Fruit fly (Drosophila melanogaster) whole organism, prepupa: Measurements from ENCODE around the gene CG42465.
A peak's percentile ranks its signal among the peaks of the same experiment; 100 is the strongest.

Source experiments
- Blimp-1 ChIP-seq: fragments of 200-800 bp; sonication (Bioruptor generic); optimal IDR thresholded peaks from 3 replicates; lab custom pipeline; 2017; ENCODE audit warnings: missing biosample characterization, missing genetic modification characterization, mild to moderate bottlenecking, moderate library complexity, missing genetic modification reagents
- CG10631 ChIP-seq: fragments of 200-800 bp; sonication (Bioruptor generic); optimal IDR thresholded peaks from 2 replicates; lab custom pipeline; 2016; ENCODE audit warnings: missing biosample characterization, missing genetic modification characterization
- CG11294 ChIP-seq: fragments of 200-800 bp; sonication (Bioruptor generic); IDR thresholded peaks from 2 replicates; pipeline ENCODE4 v1.3.6; 2022; ENCODE audit warnings: missing biosample characterization, missing genetic modification characterization
- CG11762 ChIP-seq: fragments of 200-800 bp; sonication (Bioruptor generic); optimal IDR thresholded peaks from 3 replicates; lab custom pipeline; 2016; ENCODE audit warnings: missing biosample characterization, missing genetic modification characterization; ENCODE audit not compliant: insufficient read depth
- CG15336 ChIP-seq: fragments of 200-800 bp; sonication (Bioruptor generic); IDR thresholded peaks from 2 replicates; pipeline ENCODE4 v1.3.6; 2022; ENCODE audit warnings: missing biosample characterization, missing genetic modification characterization
- CG3032 ChIP-seq: fragments of 200-800 bp; optimal IDR thresholded peaks from 2 replicates; lab custom pipeline; 2019; ENCODE audit warnings: missing biosample characterization, mild to moderate bottlenecking, missing genetic modification characterization, moderate library complexity
- CG31627 ChIP-seq: fragments of 200-800 bp; sonication (Bioruptor generic); optimal IDR thresholded peaks from 3 replicates; lab custom pipeline; 2016; ENCODE audit warnings: missing biosample characterization, missing genetic modification characterization
- CG34406 ChIP-seq: fragments of 200-800 bp; sonication (Bioruptor generic); optimal IDR thresholded peaks from 3 replicates; lab custom pipeline; 2016; ENCODE audit warnings: missing biosample characterization, missing genetic modification characterization
- CG6163 ChIP-seq: fragments of 200-800 bp; sonication (Bioruptor generic); IDR thresholded peaks from 3 replicates; pipeline ENCODE4 v1.3.6; 2022; ENCODE audit warnings: missing biosample characterization, missing genetic modification characterization
- CG6276 ChIP-seq: fragments of 200-800 bp; sonication (Bioruptor generic); optimal IDR thresholded peaks from 2 replicates; lab custom pipeline; 2017; ENCODE audit warnings: missing biosample characterization, mild to moderate bottlenecking, missing genetic modification characterization
- CG6792 ChIP-seq: fragments of 200-800 bp; sonication (Bioruptor generic); optimal IDR thresholded peaks from 3 replicates; lab custom pipeline; 2016; ENCODE audit warnings: missing biosample characterization, missing genetic modification characterization
- CG6808 ChIP-seq: fragments of 200-800 bp; sonication (Bioruptor generic); optimal IDR thresholded peaks from 3 replicates; lab custom pipeline; 2017; ENCODE audit warnings: missing biosample characterization, missing genetic modification characterization, mild to moderate bottlenecking, moderate library complexity, missing genetic modification reagents
- CG6854 ChIP-seq: fragments of 200-800 bp; sonication (Bioruptor generic); optimal IDR thresholded peaks from 2 replicates; lab custom pipeline; 2017; ENCODE audit warnings: missing biosample characterization, mild to moderate bottlenecking, missing genetic modification characterization
- CG8119 ChIP-seq: fragments of 200-800 bp; sonication (Bioruptor generic); IDR thresholded peaks from 3 replicates; pipeline ENCODE4 v1.3.6; 2022; ENCODE audit warnings: missing biosample characterization, missing genetic modification characterization
- CG8632 ChIP-seq: fragments of 200-800 bp; sonication (Bioruptor generic); optimal IDR thresholded peaks from 3 replicates; lab custom pipeline; 2016; ENCODE audit warnings: missing biosample characterization, missing genetic modification characterization
- CG9139 ChIP-seq: fragments of 200-800 bp; sonication (Bioruptor generic); optimal IDR thresholded peaks from 3 replicates; lab custom pipeline; 2017; ENCODE audit warnings: missing biosample characterization, mild to moderate bottlenecking, missing genetic modification characterization
- Eip75B ChIP-seq: fragments of 200-800 bp; sonication (Bioruptor generic); optimal IDR thresholded peaks from 3 replicates; lab custom pipeline; 2016; ENCODE audit warnings: missing biosample characterization, missing genetic modification characterization
- Eip78C ChIP-seq: fragments of 200-800 bp; sonication (Bioruptor generic); peaks from one replicate; lab custom pipeline; 2016; ENCODE audit warnings: missing biosample characterization, missing genetic modification characterization
- Eip93F ChIP-seq: fragments of 200-800 bp; sonication (Bioruptor generic); optimal IDR thresholded peaks from 2 replicates; lab custom pipeline; 2016; ENCODE audit warnings: missing biosample characterization, mild to moderate bottlenecking, missing genetic modification characterization
- Ets21C ChIP-seq: fragments of 200-800 bp; sonication (Bioruptor generic); optimal IDR thresholded peaks from 3 replicates; lab custom pipeline; 2016; ENCODE audit warnings: missing biosample characterization, missing genetic modification characterization
- Ets96B ChIP-seq: fragments of 200-800 bp; optimal IDR thresholded peaks from 2 replicates; lab custom pipeline; 2019; ENCODE audit warnings: missing biosample characterization, mild to moderate bottlenecking, missing genetic modification characterization, moderate library complexity
- Hr38 ChIP-seq: sonication (Bioruptor generic); optimal IDR thresholded peaks from 2 replicates; lab custom pipeline; 2016; ENCODE audit warnings: missing biosample characterization, missing genetic modification characterization
- Hr4 ChIP-seq: fragments of 200-800 bp; sonication (Bioruptor generic); optimal IDR thresholded peaks from 3 replicates; lab custom pipeline; 2016; ENCODE audit warnings: missing biosample characterization, missing genetic modification characterization
- Met ChIP-seq: fragments of 200-800 bp; sonication (Bioruptor generic); optimal IDR thresholded peaks from 3 replicates; lab custom pipeline; 2016; ENCODE audit warnings: missing biosample characterization, missing genetic modification characterization
- OdsH ChIP-seq: fragments of 200-800 bp; sonication (Bioruptor generic); optimal IDR thresholded peaks from 3 replicates; lab custom pipeline; 2016; ENCODE audit warnings: missing biosample characterization, missing genetic modification characterization
- Smox ChIP-seq: fragments of 200-800 bp; sonication (Bioruptor generic); optimal IDR thresholded peaks from 3 replicates; lab custom pipeline; 2016; ENCODE audit warnings: missing biosample characterization, missing genetic modification characterization
- Sox102F ChIP-seq: fragments of 200-800 bp; sonication (Bioruptor generic); optimal IDR thresholded peaks from 2 replicates; lab custom pipeline; 2016; ENCODE audit warnings: missing biosample characterization, mild to moderate bottlenecking, missing genetic modification characterization
- Sox14 ChIP-seq: fragments of 200-800 bp; sonication (Bioruptor generic); optimal IDR thresholded peaks from 3 replicates; lab custom pipeline; 2016; ENCODE audit warnings: missing biosample characterization, missing genetic modification characterization
- acj6 ChIP-seq: fragments of 200-800 bp; sonication (Bioruptor generic); optimal IDR thresholded peaks from 3 replicates; lab custom pipeline; 2016; ENCODE audit warnings: missing biosample characterization, missing genetic modification characterization
- dsx ChIP-seq: fragments of 200-800 bp; optimal IDR thresholded peaks from 3 replicates; lab custom pipeline; 2019; ENCODE audit warnings: missing biosample characterization, mild to moderate bottlenecking, missing genetic modification characterization, moderate library complexity; ENCODE audit not compliant: poor library complexity, severe bottlenecking
- eg ChIP-seq: fragments of 200-800 bp; sonication (Bioruptor generic); IDR thresholded peaks from 3 replicates; pipeline ENCODE4 v1.3.6; 2022; ENCODE audit warnings: missing biosample characterization, missing genetic modification characterization
- esn ChIP-seq: fragments of 200-800 bp; sonication (Bioruptor generic); optimal IDR thresholded peaks from 2 replicates; lab custom pipeline; 2016; ENCODE audit warnings: missing biosample characterization, mild to moderate bottlenecking, missing genetic modification characterization, moderate library complexity
- fkh ChIP-seq: fragments of 200-800 bp; sonication (Bioruptor generic); optimal IDR thresholded peaks from 3 replicates; lab custom pipeline; 2017; ENCODE audit warnings: missing biosample characterization, mild to moderate bottlenecking, missing genetic modification characterization, moderate library complexity
- net ChIP-seq: fragments of 200-800 bp; sonication (Bioruptor generic); optimal IDR thresholded peaks from 3 replicates; lab custom pipeline; 2016; ENCODE audit warnings: missing biosample characterization, missing genetic modification characterization
- salr ChIP-seq, 2 experiments: fragments of 200-800 bp; sonication (Bioruptor generic); optimal IDR thresholded peaks; 3 replicates each; lab custom pipeline; 2016 to 2018; ENCODE audit warnings: missing biosample characterization in 2 of 2, missing genetic modification characterization in 2 of 2, mild to moderate bottlenecking in 1 of 2
- ss ChIP-seq, 2 experiments: fragments of 200-800 bp; sonication (Bioruptor generic); optimal IDR thresholded peaks; 2 replicates in 1 of 2; 3 replicates in 1 of 2; lab custom pipeline; 2017 to 2018; ENCODE audit warnings: mild to moderate bottlenecking in 2 of 2, missing biosample characterization in 2 of 2, missing genetic modification characterization in 2 of 2, moderate library complexity in 1 of 2
- svp ChIP-seq: fragments of 200-800 bp; sonication (Bioruptor generic); peaks from one replicate; lab custom pipeline; 2016; ENCODE audit warnings: missing biosample characterization, missing genetic modification characterization
- topi ChIP-seq: fragments of 200-800 bp; sonication (Bioruptor generic); optimal IDR thresholded peaks from 3 replicates; lab custom pipeline; 2016; ENCODE audit warnings: missing biosample characterization, missing genetic modification characterization

Gene CG42465

dm6 chr2L:3693082-3693481 is 6.9 kb upstream of the CG42465 start, which contains the start of gene CG3513:
Gene CG3513 (minus strand): TSS chr2L:3693182.
- TF ChIP-seq dsx (GFP tag; lab: Kevin White, UChicago), result no peak
- no peak for TF ChIP-seq CG31627 (GFP tag; lab: Kevin White, UChicago)
- TF ChIP-seq CG6276, result no peak
- TF ChIP-seq CG11762 (GFP tag; lab: Kevin White, UChicago), result no peak
- TF ChIP-seq Ets96B (tag; lab: Kevin White, UChicago), result no peak
- no peak for TF ChIP-seq CG6854
- no peak for TF ChIP-seq Eip75B (GFP tag; lab: Kevin White, UChicago)
- TF ChIP-seq ss (GFP tag; optimal IDR thresholded peaks at IDR 0.05; lab: Kevin White, UChicago), result no peak
- TF ChIP-seq svp (GFP tag; lab: Kevin White, UChicago), result no peak
- TF ChIP-seq Met (GFP tag; lab: Kevin White, UChicago), result no peak
- TF ChIP-seq Eip78C (GFP tag; lab: Kevin White, UChicago), result no peak
- no peak for TF ChIP-seq CG6808 (GFP tag; lab: Kevin White, UChicago)
- TF ChIP-seq CG15336 (GFP tag; lab: Robert Waterston, UW), result no peak
- TF ChIP-seq net, result no peak
- no peak for TF ChIP-seq Hr38 (GFP tag; lab: Kevin White, UChicago)

dm6 chr2L:3693805-3694204 is 6.2 kb upstream of the CG42465 start, which contains the start of gene Acp24A4:
Gene Acp24A4 (minus strand): TSS chr2L:3693905.
- TF ChIP-seq Ets96B (tag; lab: Kevin White, UChicago) (no peak), CG6808 (GFP tag; lab: Kevin White, UChicago) (no peak), CG8119 (GFP tag; lab: Robert Waterston, UW) (no peak), Eip93F (GFP tag; lab: Kevin White, UChicago) (no peak), CG6163 (GFP tag; lab: Robert Waterston, UW) (no peak), CG6792 (GFP tag; lab: Kevin White, UChicago) (no peak), Sox102F (no peak), CG15336 (GFP tag; lab: Robert Waterston, UW) (no peak), CG10631 (GFP tag; lab: Kevin White, UChicago) (no peak), acj6 (GFP tag; lab: Kevin White, UChicago) (no peak), CG11762 (GFP tag; lab: Kevin White, UChicago) (no peak), CG9139 (GFP tag; lab: Kevin White, UChicago) (no peak), CG11294 (GFP tag; lab: Robert Waterston, UW) (no peak), CG8632 (no peak)
- TF ChIP-seq, all 60 proteins: peak for 0

dm6 chr2L:3694920-3695319 is 5.1 kb upstream of the CG42465 start, which contains the start of gene CG43165:
Gene CG43165 (minus strand): TSS chr2L:3695020.
- TF ChIP-seq Eip93F (GFP tag; lab: Kevin White, UChicago), result no peak
- TF ChIP-seq CG3032, result no peak
- no peak for TF ChIP-seq svp (GFP tag; lab: Kevin White, UChicago)
- no peak for TF ChIP-seq CG34406
- no peak for TF ChIP-seq Ets21C (GFP tag; lab: Kevin White, UChicago)
- no peak for TF ChIP-seq topi
- no peak for TF ChIP-seq CG9139 (GFP tag; lab: Kevin White, UChicago)
- no peak for TF ChIP-seq CG8632
- no peak for TF ChIP-seq Blimp-1 (GFP tag; lab: Kevin White, UChicago)

- no peak for TF ChIP-seq eg (GFP tag; lab: Robert Waterston, UW)
- TF ChIP-seq fkh (GFP tag; lab: Kevin White, UChicago), result peak; percentile 11
- TF ChIP-seq svp (GFP tag; lab: Kevin White, UChicago), result peak; percentile 83
- TF ChIP-seq Eip78C (GFP tag; lab: Kevin White, UChicago), result peak; percentile 12
These were observed 4.6 kb upstream of the CG42465 start, which contains the start of gene CG16713 for dm6 chr2L:3695361-3695818. Gene CG16713 (minus strand): TSS chr2L:3695411.

- no peak for TF ChIP-seq CG3032
- no peak for TF ChIP-seq Smox (GFP tag; lab: Kevin White, UChicago)
- no peak for TF ChIP-seq OdsH
- TF ChIP-seq fkh (GFP tag; lab: Kevin White, UChicago), result no peak
- TF ChIP-seq ss (GFP tag; optimal IDR thresholded peaks at IDR 0.05; lab: Kevin White, UChicago), result no peak
- TF ChIP-seq salr (GFP tag; optimal IDR thresholded peaks at IDR 0.05; lab: Kevin White, UChicago), result no peak
- no peak for TF ChIP-seq Sox14
- no peak for TF ChIP-seq Hr4 (GFP tag; lab: Kevin White, UChicago)
- no peak for TF ChIP-seq esn (GFP tag; lab: Kevin White, UChicago)
- no peak for TF ChIP-seq CG6163 (GFP tag; lab: Robert Waterston, UW)
- TF ChIP-seq CG9139 (GFP tag; lab: Kevin White, UChicago), result no peak
These were observed 3.6 kb upstream of the CG42465 start, which contains the start of gene IM33 for dm6 chr2L:3696438-3696837. Gene IM33 (minus strand): TSS chr2L:3696658.
